Worm (Caenorhabditis elegans) whole organism, early embryonic: ENCODE data around the gene clec-254.

ENCODE experiments used
- B0310.2 ChIP-seq: sonication (generic microtip); optimal IDR thresholded peaks from 2 replicates; lab custom pipeline; 2016; ENCODE audit warnings: mild to moderate bottlenecking, missing genetic modification characterization, missing compliant biosample characterization
- F13C5.2 ChIP-seq: sonication (generic microtip); optimal IDR thresholded peaks from 2 replicates; lab custom pipeline; 2017; ENCODE audit warnings: mild to moderate bottlenecking, missing genetic modification characterization, inconsistent platforms, missing compliant biosample characterization
- aly-1 ChIP-seq: sonication (generic microtip); optimal IDR thresholded peaks from 2 replicates; lab custom pipeline; 2016; ENCODE audit warnings: missing genetic modification characterization, missing compliant biosample characterization
- ama-1 ChIP-seq: fragments of 150-350 bp; optimal IDR thresholded peaks from 2 replicates; lab custom pipeline; 2014
- ceh-13 ChIP-seq: fragments of 200-800 bp; sonication (Bioruptor generic); optimal IDR thresholded peaks from 2 replicates; lab custom pipeline; 2018; ENCODE audit warnings: mild to moderate bottlenecking, missing genetic modification characterization, missing compliant biosample characterization
- ceh-36 ChIP-seq: sonication (generic microtip); optimal IDR thresholded peaks from 2 replicates; lab custom pipeline; 2016; ENCODE audit warnings: missing genetic modification characterization, inconsistent platforms, missing compliant biosample characterization
- ets-7 ChIP-seq: sonication (generic microtip); optimal IDR thresholded peaks from 2 replicates; lab custom pipeline; 2016; ENCODE audit warnings: missing genotype, missing genetic modification characterization, missing compliant biosample characterization
- flt-1 ChIP-seq: fragments of 200-800 bp; sonication (Bioruptor generic); IDR thresholded peaks from 2 replicates; pipeline ENCODE4 v1.3.6; 2022; ENCODE audit warnings: missing genetic modification characterization, missing compliant biosample characterization
- hmbx-1 ChIP-seq: sonication (generic microtip); optimal IDR thresholded peaks from 2 replicates; lab custom pipeline; 2016; ENCODE audit warnings: mild to moderate bottlenecking, missing genetic modification characterization, missing compliant biosample characterization
- hmg-4 ChIP-seq: fragments of 200-800 bp; sonication (Bioruptor generic); optimal IDR thresholded peaks from 2 replicates; lab custom pipeline; 2018; ENCODE audit warnings: mild to moderate bottlenecking, missing genetic modification characterization, missing compliant biosample characterization
- hnd-1 ChIP-seq: sonication (generic microtip); optimal IDR thresholded peaks from 2 replicates; lab custom pipeline; 2016; ENCODE audit warnings: missing genetic modification characterization, missing compliant biosample characterization
- pes-1 ChIP-seq: fragments of 200-800 bp; sonication (Bioruptor generic); IDR thresholded peaks from 2 replicates; pipeline ENCODE4 v1.3.6; 2022; ENCODE audit warnings: missing genetic modification reagents, missing genetic modification characterization, missing compliant biosample characterization
- scrt-1 ChIP-seq: fragments of 200-800 bp; sonication (Bioruptor generic); IDR thresholded peaks from 2 replicates; pipeline ENCODE4 v1.3.6; 2022; ENCODE audit warnings: missing genetic modification characterization, missing compliant biosample characterization
- sea-1 ChIP-seq: fragments of 200-800 bp; sonication (Bioruptor generic); conservative IDR thresholded peaks from 2 replicates; pipeline ENCODE4 v1.3.6; 2022; ENCODE audit warnings: missing genetic modification characterization, missing compliant biosample characterization
- tbx-11 ChIP-seq: fragments of 200-800 bp; sonication (Bioruptor generic); IDR thresholded peaks from 2 replicates; pipeline ENCODE4 v1.3.6; 2022; ENCODE audit warnings: missing genetic modification characterization, missing compliant biosample characterization
- tbx-37 ChIP-seq: fragments of 200-800 bp; sonication (Bioruptor generic); conservative IDR thresholded peaks from 2 replicates; pipeline ENCODE4 v1.3.6; 2022; ENCODE audit warnings: missing genetic modification reagents, missing genetic modification characterization, missing compliant biosample characterization
- tra-4 ChIP-seq: sonication (generic microtip); optimal IDR thresholded peaks from 2 replicates; lab custom pipeline; 2017; ENCODE audit warnings: missing genetic modification characterization, missing compliant biosample characterization

The clec-254 gene

DNA sequence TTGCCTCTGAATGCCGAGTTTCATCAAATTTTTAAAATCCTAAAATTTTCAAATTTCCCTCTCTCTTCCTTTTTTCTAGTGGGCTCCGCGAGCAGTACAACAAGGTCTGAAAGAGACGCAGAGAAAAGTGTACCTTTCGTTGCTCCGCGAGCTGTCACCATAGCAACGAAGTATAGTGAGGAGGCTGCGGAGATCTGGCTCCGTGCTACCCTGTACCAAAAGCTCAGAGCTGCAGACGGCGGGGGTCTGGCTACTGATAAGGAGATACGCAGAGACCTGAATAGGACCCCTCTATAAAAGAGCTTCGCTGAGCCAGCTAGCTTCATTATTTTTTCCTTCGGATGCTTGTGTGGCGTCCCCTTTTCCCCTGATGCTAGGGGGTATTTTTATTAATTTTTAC, 29.2 kb upstream of the clec-254 start, which contains the start of gene Y17D7B.10:
TSS of gene Y17D7B.10 (plus strand) at position 243 of the 400 bp plus-strand sequence.
- TF ChIP-seq ama-1 (lab: Kevin White, UChicago) (no peak), scrt-1 (GFP tag; lab: Robert Waterston, UW) (no peak), pes-1 (GFP tag; lab: Robert Waterston, UW) (no peak), tbx-11 (GFP tag; lab: Robert Waterston, UW) (no peak), ets-7 (tag; lab: Kevin White, UChicago) (no peak), hnd-1 (tag; lab: Kevin White, UChicago) (no peak), flt-1 (GFP tag; lab: Robert Waterston, UW) (no peak), ceh-36 (tag; lab: Kevin White, UChicago) (no peak), sea-1 (GFP tag; lab: Robert Waterston, UW) (no peak), hmg-4 (GFP tag; lab: Kevin White, UChicago) (no peak), B0310.2 (tag; lab: Kevin White, UChicago) (no peak), tra-4 (tag; lab: Kevin White, UChicago) (no peak), tbx-37 (GFP tag; lab: Robert Waterston, UW) (no peak), ceh-13 (GFP tag; lab: Kevin White, UChicago) (no peak), F13C5.2 (tag; lab: Kevin White, UChicago) (no peak), hmbx-1 (tag; lab: Kevin White, UChicago) (no peak), aly-1 (tag; lab: Kevin White, UChicago) (no peak)

DNA sequence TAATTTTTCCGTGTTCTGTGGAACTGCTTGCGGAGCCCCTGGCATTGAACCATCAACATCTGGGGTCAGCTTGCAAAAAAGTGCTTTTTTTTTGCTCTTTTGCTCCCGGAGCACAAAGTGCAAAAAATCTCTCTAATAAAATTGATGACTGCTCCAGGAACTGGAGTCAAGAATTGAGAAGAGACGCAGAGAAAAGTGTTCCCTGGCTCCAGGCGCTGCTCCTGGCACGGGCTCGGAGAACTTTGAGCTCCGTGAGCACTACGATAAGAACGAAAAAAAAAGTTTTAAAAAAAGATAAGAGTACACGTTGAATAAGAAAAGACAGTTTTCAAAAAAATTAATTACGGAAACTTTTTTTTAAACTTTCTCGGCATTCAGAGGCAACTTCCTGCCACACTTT, 28.5 kb upstream of the clec-254 start:
- no peak for TF ChIP-seq tbx-37 (GFP tag; lab: Robert Waterston, UW)

DNA sequence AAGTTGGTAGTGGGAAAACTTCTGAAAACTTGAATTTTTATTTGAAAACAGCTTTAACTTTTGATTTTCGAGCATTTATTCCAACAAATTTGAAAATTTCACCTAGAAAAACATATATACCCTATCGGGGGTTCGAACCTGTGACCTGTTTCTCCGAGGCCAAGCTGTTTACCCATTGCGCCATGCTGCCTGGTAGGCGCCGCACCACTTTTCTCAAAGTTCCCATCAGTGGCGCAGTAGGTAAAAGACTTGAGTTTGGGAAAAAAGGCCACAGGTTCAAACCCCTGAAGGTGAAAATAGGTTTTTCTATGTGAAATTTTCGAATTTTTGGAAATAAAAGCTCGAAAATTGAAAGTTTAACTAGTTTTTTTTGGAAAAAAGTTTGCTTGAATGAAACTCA, 26.4 kb upstream of the clec-254 start:
- TF ChIP-seq aly-1 (tag; lab: Kevin White, UChicago): no peak
- no peak for TF ChIP-seq tra-4 (tag; lab: Kevin White, UChicago)
- TF ChIP-seq flt-1 (GFP tag; lab: Robert Waterston, UW): no peak
- no peak for TF ChIP-seq sea-1 (GFP tag; lab: Robert Waterston, UW)
- TF ChIP-seq tbx-11 (GFP tag; lab: Robert Waterston, UW): no peak
- no peak for TF ChIP-seq F13C5.2 (tag; lab: Kevin White, UChicago)
- no peak for TF ChIP-seq ets-7 (tag; lab: Kevin White, UChicago)
- no peak for TF ChIP-seq tbx-37 (GFP tag; lab: Robert Waterston, UW)
- no peak for TF ChIP-seq hnd-1 (tag; lab: Kevin White, UChicago)
- no peak for TF ChIP-seq ceh-36 (tag; lab: Kevin White, UChicago)

DNA sequence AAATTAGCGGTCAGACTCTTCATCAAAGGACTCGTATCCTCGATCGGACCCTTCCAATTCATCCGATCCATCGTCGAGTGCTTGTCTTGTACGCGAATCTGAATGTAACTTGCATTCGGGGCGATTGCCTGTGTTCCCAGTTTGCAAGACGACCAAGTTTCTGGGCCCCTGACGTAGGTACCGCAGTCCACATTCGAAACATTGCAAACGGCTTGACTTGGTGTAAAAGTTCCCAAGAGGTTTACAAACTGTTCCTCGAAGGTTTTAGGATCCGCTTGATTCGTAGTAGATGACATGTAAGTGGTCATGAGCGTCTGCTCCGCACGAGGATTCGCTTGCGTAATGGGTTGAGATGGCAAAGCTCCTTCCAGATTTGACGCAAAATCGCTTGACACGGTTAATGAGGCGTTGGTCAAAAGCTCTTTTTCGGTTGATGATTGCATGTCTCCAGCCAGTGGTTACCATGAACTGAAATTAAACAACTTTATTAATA, 22.1 kb upstream of the clec-254 start, which contains the start of gene Y17D7B.4:
TSS of gene Y17D7B.4 (minus strand) at position 443 of the 493 bp plus-strand sequence.
- TF ChIP-seq scrt-1 (GFP tag; lab: Robert Waterston, UW): no peak
- TF ChIP-seq sea-1 (GFP tag; lab: Robert Waterston, UW): no peak
- no peak for TF ChIP-seq hnd-1 (tag; lab: Kevin White, UChicago)
- TF ChIP-seq tra-4 (tag; lab: Kevin White, UChicago): no peak
- no peak for TF ChIP-seq hmg-4 (GFP tag; lab: Kevin White, UChicago)
- no peak for TF ChIP-seq ceh-13 (GFP tag; lab: Kevin White, UChicago)
- no peak for TF ChIP-seq B0310.2 (tag; lab: Kevin White, UChicago)
- no peak for TF ChIP-seq F13C5.2 (tag; lab: Kevin White, UChicago)

DNA sequence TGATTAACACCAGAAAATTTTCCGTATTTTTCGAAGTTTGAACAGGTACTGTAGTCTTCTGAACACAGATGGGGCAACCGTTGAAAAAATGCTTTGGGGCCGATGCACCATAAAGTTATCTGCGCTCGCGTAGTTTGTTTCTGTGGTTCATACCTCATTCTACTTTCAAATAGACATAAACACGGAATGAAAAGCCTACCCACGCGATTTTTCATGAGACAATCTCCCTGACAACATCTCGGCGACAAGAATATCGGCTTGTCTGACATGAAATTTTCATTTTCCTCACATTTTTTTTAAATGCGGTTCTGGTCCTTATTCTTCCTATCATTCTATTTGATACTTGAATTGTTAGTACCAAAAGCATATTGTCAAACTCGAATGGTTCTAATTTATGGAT, 18.5 kb upstream of the clec-254 start, which contains the start of gene clec-257:
TSS of gene clec-257 (plus strand) at position 301 of the 400 bp plus-strand sequence.
- TF ChIP-seq tbx-37 (GFP tag; lab: Robert Waterston, UW) (no peak), ama-1 (lab: Kevin White, UChicago) (no peak), ceh-36 (tag; lab: Kevin White, UChicago) (no peak), F13C5.2 (tag; lab: Kevin White, UChicago) (no peak), ets-7 (tag; lab: Kevin White, UChicago) (no peak), hmg-4 (GFP tag; lab: Kevin White, UChicago) (no peak), ceh-13 (GFP tag; lab: Kevin White, UChicago) (no peak), pes-1 (GFP tag; lab: Robert Waterston, UW) (no peak), hmbx-1 (tag; lab: Kevin White, UChicago) (no peak), tra-4 (tag; lab: Kevin White, UChicago) (no peak), sea-1 (GFP tag; lab: Robert Waterston, UW) (no peak), scrt-1 (GFP tag; lab: Robert Waterston, UW) (no peak), tbx-11 (GFP tag; lab: Robert Waterston, UW) (no peak), flt-1 (GFP tag; lab: Robert Waterston, UW) (no peak), aly-1 (tag; lab: Kevin White, UChicago) (no peak), hnd-1 (tag; lab: Kevin White, UChicago) (no peak), B0310.2 (tag; lab: Kevin White, UChicago) (no peak)

DNA sequence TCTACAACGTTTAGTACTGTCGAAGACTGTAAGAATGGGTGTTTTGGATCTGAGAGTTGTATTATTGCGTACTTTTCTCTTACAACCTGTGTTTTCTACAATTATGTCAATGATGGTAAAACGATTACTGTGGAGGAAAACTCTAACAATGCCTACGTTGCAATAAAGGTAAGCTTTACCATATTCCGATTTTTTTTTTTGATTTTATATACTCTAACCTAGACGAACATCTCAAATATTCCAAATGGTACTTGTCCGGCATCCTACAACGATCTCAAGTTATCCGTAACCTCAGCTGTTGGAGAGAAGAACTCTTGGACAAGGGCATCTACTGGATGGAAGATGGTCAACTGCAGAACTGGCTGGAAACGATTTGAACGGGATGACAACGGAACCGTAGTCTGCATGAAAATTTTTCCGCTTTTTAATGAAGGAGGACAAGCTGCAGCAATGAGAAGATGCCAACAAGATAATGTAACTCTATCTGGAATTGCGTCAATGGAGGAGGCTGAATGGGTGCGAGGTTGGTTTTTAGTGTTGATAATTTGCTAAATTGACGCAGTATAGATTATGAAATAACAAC, 17.7 kb upstream of the clec-254 start:
- TF ChIP-seq pes-1 (GFP tag; lab: Robert Waterston, UW) (no peak), ets-7 (tag; lab: Kevin White, UChicago) (no peak), ceh-36 (tag; lab: Kevin White, UChicago) (no peak), hmg-4 (GFP tag; lab: Kevin White, UChicago) (no peak), B0310.2 (tag; lab: Kevin White, UChicago) (no peak), sea-1 (GFP tag; lab: Robert Waterston, UW) (no peak), hmbx-1 (tag; lab: Kevin White, UChicago) (no peak), tbx-11 (GFP tag; lab: Robert Waterston, UW) (no peak), ama-1 (lab: Kevin White, UChicago) (no peak), ceh-13 (GFP tag; lab: Kevin White, UChicago) (no peak), hnd-1 (tag; lab: Kevin White, UChicago) (no peak), tbx-37 (GFP tag; lab: Robert Waterston, UW) (no peak), F13C5.2 (tag; lab: Kevin White, UChicago) (no peak), scrt-1 (GFP tag; lab: Robert Waterston, UW) (no peak)
